Fruit fly (Drosophila melanogaster) Kc167 (cell line): ENCODE measurements around the gene CG2116.

Experiments used
- h ChIP-seq: fragments of >200 bp; optimal IDR thresholded peaks from 3 replicates; lab custom pipeline; 2018; ENCODE audit warnings: missing external identifiers
- insv ChIP-seq: fragments of >200 bp; optimal IDR thresholded peaks from 3 replicates; lab custom pipeline; 2018; ENCODE audit warnings: missing external identifiers

- TF ChIP-seq insv (no peak), h (lab: Kevin White, UChicago) (no peak)
These were observed 49.4 kb downstream of the CG2116 start for dm6 chrX:8178989-8179388.
